Worm (Caenorhabditis elegans): Measurements from ENCODE around the gene F43G6.7.

- TF ChIP-seq tbx-2 (tag; optimal IDR thresholded peaks at IDR 0.05) = no peak
- TF ChIP-seq fkh-10 (GFP tag; optimal IDR thresholded peaks at IDR 0.05) = no peak
- no peak for TF ChIP-seq ttx-3 (tag; optimal IDR thresholded peaks at IDR 0.05)
- TF ChIP-seq unc-86 (tag; optimal IDR thresholded peaks at IDR 0.05) = no peak
- no peak for TF ChIP-seq ceh-34 (tag; optimal IDR thresholded peaks at IDR 0.05)
- TF ChIP-seq Y22D7AL.16 (tag; optimal IDR thresholded peaks at IDR 0.05) = no peak
- TF ChIP-seq T23F11.4 (GFP tag; optimal IDR thresholded peaks at IDR 0.05) = no peak
- no peak for TF ChIP-seq nfya-1 (tag; optimal IDR thresholded peaks at IDR 0.05)
- no peak for TF ChIP-seq che-1 (tag; optimal IDR thresholded peaks at IDR 0.05)
- TF ChIP-seq fkh-6 (tag; optimal IDR thresholded peaks at IDR 0.05) = no peak
- TF ChIP-seq K02D7.2 (tag; optimal IDR thresholded peaks at IDR 0.05) = no peak
- no peak for TF ChIP-seq elt-2 (tag; optimal IDR thresholded peaks at IDR 0.05)
Measured at ce11 chrII:11774218-11774617, 36.4 kb upstream of the F43G6.7 start, which contains the start of gene F44E5.1.
